Fruit fly (Drosophila melanogaster) whole organism, prepupa: ENCODE measurements around the gene CG3690.

Experiments
- Blimp-1 ChIP-seq: fragments of 200-800 bp; sonication (Bioruptor generic); optimal IDR thresholded peaks from 3 replicates; lab custom pipeline; 2017; ENCODE audit warnings: missing biosample characterization, missing genetic modification characterization, mild to moderate bottlenecking, moderate library complexity, missing genetic modification reagents
- CG10631 ChIP-seq: fragments of 200-800 bp; sonication (Bioruptor generic); optimal IDR thresholded peaks from 2 replicates; lab custom pipeline; 2016; ENCODE audit warnings: missing biosample characterization, missing genetic modification characterization
- CG11294 ChIP-seq: fragments of 200-800 bp; sonication (Bioruptor generic); IDR thresholded peaks from 2 replicates; pipeline ENCODE4 v1.3.6; 2022; ENCODE audit warnings: missing biosample characterization, missing genetic modification characterization
- CG11762 ChIP-seq: fragments of 200-800 bp; sonication (Bioruptor generic); optimal IDR thresholded peaks from 3 replicates; lab custom pipeline; 2016; ENCODE audit warnings: missing biosample characterization, missing genetic modification characterization; ENCODE audit not compliant: insufficient read depth
- CG11902 ChIP-seq: fragments of 200-800 bp; sonication (Bioruptor generic); optimal IDR thresholded peaks from 3 replicates; lab custom pipeline; 2016; ENCODE audit warnings: missing biosample characterization, missing genetic modification characterization
- CG15336 ChIP-seq: fragments of 200-800 bp; sonication (Bioruptor generic); IDR thresholded peaks from 2 replicates; pipeline ENCODE4 v1.3.6; 2022; ENCODE audit warnings: missing biosample characterization, missing genetic modification characterization
- CG1621 ChIP-seq: fragments of 200-800 bp; sonication (Bioruptor generic); optimal IDR thresholded peaks from 3 replicates; lab custom pipeline; 2018; ENCODE audit warnings: missing biosample characterization, mild to moderate bottlenecking, missing genetic modification characterization
- CG3032 ChIP-seq: fragments of 200-800 bp; optimal IDR thresholded peaks from 2 replicates; lab custom pipeline; 2019; ENCODE audit warnings: missing biosample characterization, mild to moderate bottlenecking, missing genetic modification characterization, moderate library complexity
- CG32006 ChIP-seq: fragments of 200-800 bp; sonication (Bioruptor generic); optimal IDR thresholded peaks from 3 replicates; lab custom pipeline; 2017; ENCODE audit warnings: missing biosample characterization, mild to moderate bottlenecking, missing genetic modification characterization
- CG34406 ChIP-seq: fragments of 200-800 bp; sonication (Bioruptor generic); optimal IDR thresholded peaks from 3 replicates; lab custom pipeline; 2016; ENCODE audit warnings: missing biosample characterization, missing genetic modification characterization
- CG3919 ChIP-seq: fragments of 200-800 bp; sonication (Bioruptor generic); optimal IDR thresholded peaks from 3 replicates; lab custom pipeline; 2016; ENCODE audit warnings: missing biosample characterization, missing genetic modification characterization
- CG6163 ChIP-seq: fragments of 200-800 bp; sonication (Bioruptor generic); IDR thresholded peaks from 3 replicates; pipeline ENCODE4 v1.3.6; 2022; ENCODE audit warnings: missing biosample characterization, missing genetic modification characterization
- CG6276 ChIP-seq: fragments of 200-800 bp; sonication (Bioruptor generic); optimal IDR thresholded peaks from 2 replicates; lab custom pipeline; 2017; ENCODE audit warnings: missing biosample characterization, mild to moderate bottlenecking, missing genetic modification characterization
- CG6792 ChIP-seq: fragments of 200-800 bp; sonication (Bioruptor generic); optimal IDR thresholded peaks from 3 replicates; lab custom pipeline; 2016; ENCODE audit warnings: missing biosample characterization, missing genetic modification characterization
- CG6808 ChIP-seq: fragments of 200-800 bp; sonication (Bioruptor generic); optimal IDR thresholded peaks from 3 replicates; lab custom pipeline; 2017; ENCODE audit warnings: missing biosample characterization, missing genetic modification characterization, mild to moderate bottlenecking, moderate library complexity, missing genetic modification reagents
- CG8119 ChIP-seq: fragments of 200-800 bp; sonication (Bioruptor generic); IDR thresholded peaks from 3 replicates; pipeline ENCODE4 v1.3.6; 2022; ENCODE audit warnings: missing biosample characterization, missing genetic modification characterization
- CG8319 ChIP-seq: fragments of 200-800 bp; sonication (Bioruptor generic); optimal IDR thresholded peaks from 3 replicates; lab custom pipeline; 2016; ENCODE audit warnings: missing biosample characterization, missing genetic modification characterization
- CG8632 ChIP-seq: fragments of 200-800 bp; sonication (Bioruptor generic); optimal IDR thresholded peaks from 3 replicates; lab custom pipeline; 2016; ENCODE audit warnings: missing biosample characterization, missing genetic modification characterization
- CG9139 ChIP-seq: fragments of 200-800 bp; sonication (Bioruptor generic); optimal IDR thresholded peaks from 3 replicates; lab custom pipeline; 2017; ENCODE audit warnings: missing biosample characterization, mild to moderate bottlenecking, missing genetic modification characterization
- Eip75B ChIP-seq: fragments of 200-800 bp; sonication (Bioruptor generic); optimal IDR thresholded peaks from 3 replicates; lab custom pipeline; 2016; ENCODE audit warnings: missing biosample characterization, missing genetic modification characterization
- Eip78C ChIP-seq: fragments of 200-800 bp; sonication (Bioruptor generic); peaks from one replicate; lab custom pipeline; 2016; ENCODE audit warnings: missing biosample characterization, missing genetic modification characterization
- Eip93F ChIP-seq: fragments of 200-800 bp; sonication (Bioruptor generic); optimal IDR thresholded peaks from 2 replicates; lab custom pipeline; 2016; ENCODE audit warnings: missing biosample characterization, mild to moderate bottlenecking, missing genetic modification characterization
- Ets21C ChIP-seq: fragments of 200-800 bp; sonication (Bioruptor generic); optimal IDR thresholded peaks from 3 replicates; lab custom pipeline; 2016; ENCODE audit warnings: missing biosample characterization, missing genetic modification characterization
- Ets96B ChIP-seq: fragments of 200-800 bp; optimal IDR thresholded peaks from 2 replicates; lab custom pipeline; 2019; ENCODE audit warnings: missing biosample characterization, mild to moderate bottlenecking, missing genetic modification characterization, moderate library complexity
- Gug ChIP-seq: fragments of 200-800 bp; sonication (Bioruptor generic); IDR thresholded peaks from 2 replicates; pipeline ENCODE4 v1.3.6; 2022; ENCODE audit warnings: missing biosample characterization, missing genetic modification characterization
- Hr38 ChIP-seq: sonication (Bioruptor generic); optimal IDR thresholded peaks from 2 replicates; lab custom pipeline; 2016; ENCODE audit warnings: missing biosample characterization, missing genetic modification characterization
- Lpt ChIP-seq: fragments of 200-800 bp; sonication (Bioruptor generic); optimal IDR thresholded peaks from 3 replicates; lab custom pipeline; 2016; ENCODE audit warnings: missing biosample characterization, missing genetic modification characterization
- OdsH ChIP-seq: fragments of 200-800 bp; sonication (Bioruptor generic); optimal IDR thresholded peaks from 3 replicates; lab custom pipeline; 2016; ENCODE audit warnings: missing biosample characterization, missing genetic modification characterization
- Smox ChIP-seq: fragments of 200-800 bp; sonication (Bioruptor generic); optimal IDR thresholded peaks from 3 replicates; lab custom pipeline; 2016; ENCODE audit warnings: missing biosample characterization, missing genetic modification characterization
- Sox102F ChIP-seq: fragments of 200-800 bp; sonication (Bioruptor generic); optimal IDR thresholded peaks from 2 replicates; lab custom pipeline; 2016; ENCODE audit warnings: missing biosample characterization, mild to moderate bottlenecking, missing genetic modification characterization
- Sox15 ChIP-seq: fragments of 200-800 bp; sonication (Bioruptor generic); optimal IDR thresholded peaks from 3 replicates; lab custom pipeline; 2016; ENCODE audit warnings: missing biosample characterization, missing genetic modification characterization
- achi ChIP-seq: fragments of 200-800 bp; sonication (Bioruptor generic); optimal IDR thresholded peaks from 3 replicates; lab custom pipeline; 2016; ENCODE audit warnings: missing biosample characterization, missing genetic modification characterization
- acj6 ChIP-seq: fragments of 200-800 bp; sonication (Bioruptor generic); optimal IDR thresholded peaks from 3 replicates; lab custom pipeline; 2016; ENCODE audit warnings: missing biosample characterization, missing genetic modification characterization
- cyc ChIP-seq: fragments of 200-800 bp; sonication (Bioruptor generic); optimal IDR thresholded peaks from 3 replicates; lab custom pipeline; 2016; ENCODE audit warnings: missing biosample characterization, missing genetic modification characterization
- dsx ChIP-seq: fragments of 200-800 bp; optimal IDR thresholded peaks from 3 replicates; lab custom pipeline; 2019; ENCODE audit warnings: missing biosample characterization, mild to moderate bottlenecking, missing genetic modification characterization, moderate library complexity; ENCODE audit not compliant: poor library complexity, severe bottlenecking
- eg ChIP-seq: fragments of 200-800 bp; sonication (Bioruptor generic); IDR thresholded peaks from 3 replicates; pipeline ENCODE4 v1.3.6; 2022; ENCODE audit warnings: missing biosample characterization, missing genetic modification characterization
- esn ChIP-seq: fragments of 200-800 bp; sonication (Bioruptor generic); optimal IDR thresholded peaks from 2 replicates; lab custom pipeline; 2016; ENCODE audit warnings: missing biosample characterization, mild to moderate bottlenecking, missing genetic modification characterization, moderate library complexity
- fd85E ChIP-seq: fragments of 200-800 bp; sonication (Bioruptor generic); optimal IDR thresholded peaks from 3 replicates; lab custom pipeline; 2016; ENCODE audit warnings: missing biosample characterization, missing genetic modification characterization
- fkh ChIP-seq: fragments of 200-800 bp; sonication (Bioruptor generic); optimal IDR thresholded peaks from 3 replicates; lab custom pipeline; 2017; ENCODE audit warnings: missing biosample characterization, mild to moderate bottlenecking, missing genetic modification characterization, moderate library complexity
- lz ChIP-seq: fragments of 200-800 bp; sonication (Bioruptor generic); optimal IDR thresholded peaks from 3 replicates; lab custom pipeline; 2016; ENCODE audit warnings: missing biosample characterization, missing genetic modification characterization
- pdm3 ChIP-seq: fragments of 200-800 bp; sonication (Bioruptor generic); optimal IDR thresholded peaks from 3 replicates; lab custom pipeline; 2016; ENCODE audit warnings: missing biosample characterization, missing genetic modification characterization
- salr ChIP-seq, 2 experiments: fragments of 200-800 bp; sonication (Bioruptor generic); optimal IDR thresholded peaks; 3 replicates each; lab custom pipeline; 2016 to 2018; ENCODE audit warnings: missing biosample characterization in 2 of 2, missing genetic modification characterization in 2 of 2, mild to moderate bottlenecking in 1 of 2
- spab ChIP-seq: fragments of 200-800 bp; sonication (Bioruptor generic); optimal IDR thresholded peaks from 2 replicates; lab custom pipeline; 2017; ENCODE audit warnings: missing biosample characterization, mild to moderate bottlenecking, missing genetic modification characterization, missing genetic modification reagents
- ss ChIP-seq, 2 experiments: fragments of 200-800 bp; sonication (Bioruptor generic); optimal IDR thresholded peaks; 2 replicates in 1 of 2; 3 replicates in 1 of 2; lab custom pipeline; 2017 to 2018; ENCODE audit warnings: mild to moderate bottlenecking in 2 of 2, missing biosample characterization in 2 of 2, missing genetic modification characterization in 2 of 2, moderate library complexity in 1 of 2
- svp ChIP-seq: fragments of 200-800 bp; sonication (Bioruptor generic); peaks from one replicate; lab custom pipeline; 2016; ENCODE audit warnings: missing biosample characterization, missing genetic modification characterization
- topi ChIP-seq: fragments of 200-800 bp; sonication (Bioruptor generic); optimal IDR thresholded peaks from 3 replicates; lab custom pipeline; 2016; ENCODE audit warnings: missing biosample characterization, missing genetic modification characterization
- vri ChIP-seq: fragments of 200-800 bp; sonication (Bioruptor generic); optimal IDR thresholded peaks from 3 replicates; lab custom pipeline; 2016; ENCODE audit warnings: missing biosample characterization, mild to moderate bottlenecking, missing genetic modification characterization

CG3690 gene

dm6 chrX:900725-901345, 50.9 kb downstream of the CG3690 start (continued):
- TF ChIP-seq CG32006 (GFP tag; lab: Kevin White, UChicago): peak; percentile 93
- peak; percentile 68 for TF ChIP-seq Eip93F (GFP tag; lab: Kevin White, UChicago)
- peak; percentile 96 for TF ChIP-seq eg (GFP tag; lab: Robert Waterston, UW)
- TF ChIP-seq OdsH: peak; percentile 93
- peak; percentile 85 for TF ChIP-seq CG3032 (tag; lab: Kevin White, UChicago)
- peak; percentile 92 for TF ChIP-seq CG8119 (GFP tag; lab: Robert Waterston, UW)
- TF ChIP-seq CG9139 (GFP tag; lab: Kevin White, UChicago): peak; percentile 77
- peak; percentile 92 for TF ChIP-seq CG6276 (GFP tag; lab: Kevin White, UChicago)
- TF ChIP-seq esn (GFP tag; lab: Kevin White, UChicago): peak; percentile 94
- TF ChIP-seq Sox15 (GFP tag; lab: Kevin White, UChicago): peak; percentile 91
- peak; percentile 89 for TF ChIP-seq CG10631 (GFP tag; lab: Kevin White, UChicago)
- TF ChIP-seq Eip78C (GFP tag; lab: Kevin White, UChicago): peak; percentile 98
- peak; percentile 92 for TF ChIP-seq Gug (GFP tag; lab: Robert Waterston, UW)
- TF ChIP-seq achi (GFP tag; lab: Kevin White, UChicago): peak; percentile 91
- peak; percentile 91 for TF ChIP-seq Ets21C (GFP tag; lab: Kevin White, UChicago)
- peak; percentile 95 for TF ChIP-seq Sox102F (GFP tag; lab: Kevin White, UChicago)
- peak; percentile 84 for TF ChIP-seq vri (GFP tag; lab: Kevin White, UChicago)

- TF ChIP-seq Lpt (GFP tag; lab: Kevin White, UChicago) (peak; percentile 2), CG3919 (no peak), CG6276 (GFP tag; lab: Kevin White, UChicago) (no peak), acj6 (GFP tag; lab: Kevin White, UChicago) (no peak), CG15336 (GFP tag; lab: Robert Waterston, UW) (peak; percentile 53), CG8632 (GFP tag; lab: Kevin White, UChicago) (no peak), cyc (GFP tag; lab: Kevin White, UChicago) (no peak), CG32006 (GFP tag; lab: Kevin White, UChicago) (peak; percentile 21), dsx (no peak), Eip93F (GFP tag; lab: Kevin White, UChicago) (no peak), Blimp-1 (GFP tag; lab: Kevin White, UChicago) (no peak), fkh (GFP tag; lab: Kevin White, UChicago) (no peak), CG6163 (GFP tag; lab: Robert Waterston, UW) (0 out of 3 replicates have a peak, but pooled peaks have one; percentile 13), fd85E (GFP tag; lab: Kevin White, UChicago) (no peak), CG6808 (GFP tag; lab: Kevin White, UChicago) (no peak), Smox (GFP tag; lab: Kevin White, UChicago) (no peak), Hr38 (no peak), ss (GFP tag; optimal IDR thresholded peaks at IDR 0.05; lab: Kevin White, UChicago) (no peak), Eip75B (GFP tag; lab: Kevin White, UChicago) (no peak), Sox15 (GFP tag; lab: Kevin White, UChicago) (no peak), salr (GFP tag; optimal IDR thresholded peaks at IDR 0.05; lab: Kevin White, UChicago) (no peak), Eip78C (GFP tag; lab: Kevin White, UChicago) (peak; percentile 57), CG11294 (GFP tag; lab: Robert Waterston, UW) (peak; percentile 7; the same call in 1 of the 2 replicates), CG11902 (GFP tag; lab: Kevin White, UChicago) (no peak), CG1621 (tag; lab: Kevin White, UChicago) (no peak), CG6792 (GFP tag; lab: Kevin White, UChicago) (no peak), OdsH (no peak), eg (GFP tag; lab: Robert Waterston, UW) (peak; percentile 50; the same call in 1 of the 3 replicates), lz (GFP tag; lab: Kevin White, UChicago) (no peak), topi (GFP tag; lab: Kevin White, UChicago) (no peak), spab (no peak), Ets96B (tag; lab: Kevin White, UChicago) (no peak), CG34406 (GFP tag; lab: Kevin White, UChicago) (no peak), CG8319 (GFP tag; lab: Kevin White, UChicago) (no peak), pdm3 (GFP tag; lab: Kevin White, UChicago) (no peak), svp (GFP tag; lab: Kevin White, UChicago) (peak; percentile 46), CG11762 (no peak)
Measured at dm6 chrX:899407-900050, 52.2 kb downstream of the CG3690 start.
